Fruit fly (Drosophila melanogaster): ENCODE data around the gene Droj2.

DNA sequence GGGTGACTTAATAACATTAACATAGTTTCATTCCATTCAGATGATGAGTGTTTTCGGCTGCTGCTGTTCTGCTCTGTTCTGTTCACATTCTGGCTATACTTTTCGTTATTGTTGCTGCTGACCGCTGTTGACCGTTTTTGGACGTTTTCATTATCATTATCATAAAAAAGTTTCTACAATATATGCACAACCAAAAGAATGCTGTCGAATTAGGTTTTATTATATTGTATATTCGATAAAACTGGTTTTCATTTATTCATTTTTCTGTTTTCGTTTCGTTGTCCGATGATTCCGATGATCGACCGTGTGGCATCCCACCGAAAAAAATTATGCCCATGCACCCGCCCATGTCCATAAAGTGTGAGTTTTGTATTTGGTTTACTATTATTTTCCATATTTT is 48.9 kb upstream of the Droj2 start:
- no peak for TF ChIP-seq CG13204 (GFP tag; optimal IDR thresholded peaks at IDR 0.05)
- no peak for TF ChIP-seq CG12605 (GFP tag; IDR thresholded peaks at IDR 0.05)
- TF ChIP-seq CG9948 (tag; optimal IDR thresholded peaks at IDR 0.05) = no peak
- TF ChIP-seq CG14655 (GFP tag; optimal IDR thresholded peaks at IDR 0.05) = no peak
- TF ChIP-seq Ets98B (GFP tag; IDR thresholded peaks at IDR 0.05) = no peak
- no peak for TF ChIP-seq CG8301 (tag; optimal IDR thresholded peaks at IDR 0.05)
- TF ChIP-seq Snoo (tag; optimal IDR thresholded peaks at IDR 0.05) = no peak
- no peak for TF ChIP-seq gl (tag; optimal IDR thresholded peaks at IDR 0.05)
- TF ChIP-seq CG17806 (tag; optimal IDR thresholded peaks at IDR 0.05) = no peak
- TF ChIP-seq fd96Ca (GFP tag; IDR thresholded peaks at IDR 0.05) = no peak
- no peak for TF ChIP-seq EcR (GFP tag; optimal IDR thresholded peaks at IDR 0.05)
- TF ChIP-seq D1 (tag; optimal IDR thresholded peaks at IDR 0.05) = no peak

All from whole organism, pupa.